Fruit fly (Drosophila melanogaster): ENCODE measurements around the gene Cp19.
A peak's percentile ranks its signal among the peaks of the same experiment; 100 is the strongest.

Gene Cp19

DNA sequence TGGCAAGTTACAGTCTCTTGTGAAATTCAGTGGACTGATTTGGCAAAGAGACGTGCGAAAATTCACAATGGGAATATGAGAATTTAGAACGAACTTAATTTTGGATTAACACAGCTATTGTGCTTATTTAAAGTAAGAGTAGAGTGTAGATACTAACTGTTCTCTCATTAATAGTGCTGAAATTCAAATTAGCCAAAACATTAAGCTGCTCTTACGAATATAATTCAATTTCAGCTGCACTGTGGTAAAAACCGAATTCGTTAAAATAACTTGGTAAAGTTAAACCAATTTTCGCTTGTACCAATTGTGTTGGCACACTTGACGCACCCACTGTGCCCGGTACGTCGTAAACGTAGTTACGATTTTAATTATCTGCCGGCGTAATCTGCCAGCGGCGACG, 38.2 kb downstream of the Cp19 start (continued):
- no peak for TF ChIP-seq CG11085 (GFP tag; IDR thresholded peaks at IDR 0.05)
- peak; percentile 4 for TF ChIP-seq Camta (GFP tag; optimal IDR thresholded peaks at IDR 0.05)
- TF ChIP-seq CG32532 (GFP tag; IDR thresholded peaks at IDR 0.05) = no peak; the same call in 1 of the 2 replicates
- no peak for TF ChIP-seq cato (GFP tag; optimal IDR thresholded peaks at IDR 0.05; ENCODE audit: borderline replicate concordance)
- peak; percentile 34 for TF ChIP-seq maf-S (GFP tag; optimal IDR thresholded peaks at IDR 0.05)
- TF ChIP-seq HHEX (GFP tag; optimal IDR thresholded peaks at IDR 0.05) = peak; percentile 54
- TF ChIP-seq CG43689 (GFP tag; IDR thresholded peaks at IDR 0.05) = no peak
- TF ChIP-seq CG4730 (GFP tag; IDR thresholded peaks at IDR 0.05) = no peak
- TF ChIP-seq Meics (GFP tag; optimal IDR thresholded peaks at IDR 0.05) = peak; percentile 73
- peak; percentile 60 for TF ChIP-seq gem (tag; optimal IDR thresholded peaks at IDR 0.05)
- TF ChIP-seq Adf1 (GFP tag; IDR thresholded peaks at IDR 0.05) = peak; percentile 59
- TF ChIP-seq CG18476 (GFP tag; optimal IDR thresholded peaks at IDR 0.05) = peak; percentile 24
- peak; percentile 15 for TF ChIP-seq Sry-δ (GFP tag; optimal IDR thresholded peaks at IDR 0.05)
- TF ChIP-seq PHDP (tag; optimal IDR thresholded peaks at IDR 0.05) = peak; percentile 59
- 0 out of 3 replicates have a peak, but pooled peaks have one; percentile 30 for TF ChIP-seq CG11560 (tag; IDR thresholded peaks at IDR 0.05)
- TF ChIP-seq Rfx (GFP tag; IDR thresholded peaks at IDR 0.05) = peak; percentile 71
- TF ChIP-seq ara (GFP tag; IDR thresholded peaks at IDR 0.05) = no peak
- no peak for TF ChIP-seq CG31441 (GFP tag; IDR thresholded peaks at IDR 0.05)
- TF ChIP-seq CG14050 (GFP tag; IDR thresholded peaks at IDR 0.05) = no peak
- TF ChIP-seq CG15269 (tag; optimal IDR thresholded peaks at IDR 0.05) = peak; percentile 69
- TF ChIP-seq unpg (GFP tag; optimal IDR thresholded peaks at IDR 0.05) = peak; percentile 28
- no peak for TF ChIP-seq Lim3 (GFP tag; IDR thresholded peaks at IDR 0.05)
- TF ChIP-seq CoRest (tag; optimal IDR thresholded peaks at IDR 0.05) = peak; percentile 67
- no peak for TF ChIP-seq tna (GFP tag; IDR thresholded peaks at IDR 0.05; ENCODE audit: partially characterized antibody)
- TF ChIP-seq tio (GFP tag; optimal IDR thresholded peaks at IDR 0.05) = peak; percentile 37
- no peak for TF ChIP-seq fd64A (GFP tag; optimal IDR thresholded peaks at IDR 0.05)
- TF ChIP-seq CG16815 (GFP tag; optimal IDR thresholded peaks at IDR 0.05) = peak; percentile 46
- peak; percentile 34 to 37 for TF ChIP-seq Pdp1 (GFP tag; optimal IDR thresholded peaks at IDR 0.05)
- no peak for TF ChIP-seq tll (GFP tag; optimal IDR thresholded peaks at IDR 0.05)
- peak; percentile 36 for TF ChIP-seq CG13296 (GFP tag; optimal IDR thresholded peaks at IDR 0.05)
- peak; percentile 72 for TF ChIP-seq sens (GFP tag)
- TF ChIP-seq tgo (GFP tag; IDR thresholded peaks at IDR 0.05) = peak; percentile 24; the same call in 2 of the 3 replicates
- peak; percentile 26 for TF ChIP-seq CG11723 (GFP tag; optimal IDR thresholded peaks at IDR 0.05)
- TF ChIP-seq al (GFP tag; IDR thresholded peaks at IDR 0.05) = peak; percentile 17; the same call in 1 of the 2 replicates
- TF ChIP-seq CG5245 (GFP tag; optimal IDR thresholded peaks at IDR 0.05) = no peak
- TF ChIP-seq slbo (GFP tag; IDR thresholded peaks at IDR 0.05) = peak; percentile 70
- no peak for TF ChIP-seq C15 (GFP tag; IDR thresholded peaks at IDR 0.05)
- no peak for TF ChIP-seq CG3407 (GFP tag; optimal IDR thresholded peaks at IDR 0.05)
- peak; percentile 52 for TF ChIP-seq CG18619 (GFP tag; optimal IDR thresholded peaks at IDR 0.05)
- peak; percentile 70 for TF ChIP-seq lmd (GFP tag; IDR thresholded peaks at IDR 0.05)
- peak; percentile 14 for TF ChIP-seq CG17359 (tag; optimal IDR thresholded peaks at IDR 0.05)
- TF ChIP-seq caup (GFP tag; optimal IDR thresholded peaks at IDR 0.05; ENCODE audit: severe bottlenecking) = peak; percentile 37
- TF ChIP-seq CG15601 (tag; optimal IDR thresholded peaks at IDR 0.05) = no peak
- TF ChIP-seq shn (GFP tag; optimal IDR thresholded peaks at IDR 0.05) = peak; percentile 24
- no peak for TF ChIP-seq dmrt11E (tag; optimal IDR thresholded peaks at IDR 0.05)
- TF ChIP-seq CG10209 (GFP tag; optimal IDR thresholded peaks at IDR 0.05) = peak; percentile 42
- no peak for TF ChIP-seq Trl (optimal IDR thresholded peaks at IDR 0.05)
- TF ChIP-seq Trl (GFP tag; optimal IDR thresholded peaks at IDR 0.05) = no peak
- TF ChIP-seq Myb (GFP tag; optimal IDR thresholded peaks at IDR 0.05) = peak; percentile 52
- peak; percentile 2 for TF ChIP-seq nom (GFP tag; optimal IDR thresholded peaks at IDR 0.05)
- TF ChIP-seq CG3838 (GFP tag; optimal IDR thresholded peaks at IDR 0.05) = no peak
